Fruit fly (Drosophila melanogaster): ENCODE measurements around the gene Parg.

dm6 chrX:3667199-3667671 is 4.1 kb downstream of the Parg start, which contains the start of gene Ilp7:
- TF ChIP-seq h (optimal IDR thresholded peaks at IDR 0.05): no peak
- TF ChIP-seq ttk (optimal IDR thresholded peaks at IDR 0.05): no peak
